Worm (Caenorhabditis elegans) whole organism, L3 larva: ENCODE measurements around the gene Y48E1B.3.

Experiments
- R02D3.7 ChIP-seq: fragments of 150-350 bp; optimal IDR thresholded peaks from 2 replicates; lab custom pipeline; 2014; ENCODE audit warnings: missing biosample characterization, missing genetic modification characterization
- ZK546.5 ChIP-seq: sonication (generic microtip); optimal IDR thresholded peaks from 2 replicates; lab custom pipeline; 2017; ENCODE audit warnings: missing biosample characterization, missing genetic modification characterization
- aly-2 ChIP-seq: fragments of 150-350 bp; optimal IDR thresholded peaks from 2 replicates; lab custom pipeline; 2014; ENCODE audit warnings: missing biosample characterization, missing genetic modification characterization
- ama-1 ChIP-seq: fragments of 150-350 bp; optimal IDR thresholded peaks from 2 replicates; lab custom pipeline; 2018
- ceh-16 ChIP-seq: sonication (generic microtip); optimal IDR thresholded peaks from 2 replicates; lab custom pipeline; 2017; ENCODE audit warnings: missing biosample characterization, missing genetic modification characterization
- ceh-28 ChIP-seq: fragments of 150-350 bp; optimal IDR thresholded peaks from 2 replicates; lab custom pipeline; 2014; ENCODE audit warnings: missing biosample characterization, missing genetic modification reagents, missing genetic modification characterization
- ceh-82 ChIP-seq: fragments of 150-350 bp; optimal IDR thresholded peaks from 2 replicates; lab custom pipeline; 2014; ENCODE audit warnings: missing biosample characterization, missing genetic modification characterization
- ceh-9 ChIP-seq: sonication (generic microtip); optimal IDR thresholded peaks from 2 replicates; lab custom pipeline; 2018; ENCODE audit warnings: missing biosample characterization, missing genetic modification characterization
- egl-27 ChIP-seq: sonication (generic microtip); optimal IDR thresholded peaks from 4 replicates; lab custom pipeline; 2017; ENCODE audit warnings: missing biosample characterization, missing genetic modification reagents, missing genetic modification characterization
- elt-1 ChIP-seq: fragments of 150-350 bp; optimal IDR thresholded peaks from 2 replicates; lab custom pipeline; 2014; ENCODE audit warnings: missing biosample characterization, missing genetic modification characterization
- elt-2 ChIP-seq: sonication (generic microtip); optimal IDR thresholded peaks from 2 replicates; lab custom pipeline; 2016; ENCODE audit warnings: missing genetic modification reagents, mild to moderate bottlenecking, missing genetic modification characterization, missing compliant biosample characterization
- elt-3 ChIP-seq, 3 experiments: fragments of 150-350 bp in 1 of 3; sonication (generic microtip) in 2 of 3; optimal IDR thresholded peaks; 2 replicates in 2 of 3; 4 replicates in 1 of 3; lab custom pipeline; 2014 to 2017; ENCODE audit warnings: missing biosample characterization in 3 of 3, missing genetic modification characterization in 3 of 3
- eor-1 ChIP-seq, 2 experiments: fragments of 150-350 bp; optimal IDR thresholded peaks; 2 replicates each; lab custom pipeline; 2014 to 2018; ENCODE audit warnings: missing biosample characterization in 2 of 2, missing genetic modification characterization in 2 of 2
- fkh-10 ChIP-seq: sonication (generic microtip); optimal IDR thresholded peaks from 2 replicates; lab custom pipeline; 2017; ENCODE audit warnings: missing biosample characterization, missing genetic modification reagents, missing genetic modification characterization
- fkh-2 ChIP-seq: fragments of 150-350 bp; optimal IDR thresholded peaks from 2 replicates; lab custom pipeline; 2014; ENCODE audit warnings: missing biosample characterization, missing genetic modification reagents, missing genetic modification characterization
- fos-1 ChIP-seq: fragments of 150-350 bp; optimal IDR thresholded peaks from 2 replicates; lab custom pipeline; 2014; ENCODE audit warnings: missing biosample characterization, missing genetic modification characterization
- hmg-11 ChIP-seq: sonication (generic microtip); optimal IDR thresholded peaks from 2 replicates; lab custom pipeline; 2016; ENCODE audit warnings: missing genetic modification characterization, missing compliant biosample characterization
- jun-1 ChIP-seq: fragments of 150-350 bp; optimal IDR thresholded peaks from 2 replicates; lab custom pipeline; 2014; ENCODE audit warnings: missing biosample characterization, missing genetic modification reagents, missing genetic modification characterization
- lin-15B ChIP-seq: fragments of 150-350 bp; optimal IDR thresholded peaks from 2 replicates; lab custom pipeline; 2014; ENCODE audit warnings: missing biosample characterization, missing genetic modification characterization
- lin-39 ChIP-seq: fragments of 150-350 bp; optimal IDR thresholded peaks from 2 replicates; lab custom pipeline; 2018; ENCODE audit warnings: missing biosample characterization, missing genetic modification reagents, missing genetic modification characterization
- lsy-12 ChIP-seq: sonication (generic microtip); optimal IDR thresholded peaks from 2 replicates; lab custom pipeline; 2016; ENCODE audit warnings: mild to moderate bottlenecking, missing genetic modification characterization, missing compliant biosample characterization
- mdl-1 ChIP-seq: fragments of 150-350 bp; optimal IDR thresholded peaks from 2 replicates; lab custom pipeline; 2014; ENCODE audit warnings: missing biosample characterization, missing genetic modification characterization
- mml-1 ChIP-seq: fragments of 150-350 bp; sonication (generic microtip); optimal IDR thresholded peaks from 3 replicates; lab custom pipeline; 2014; ENCODE audit warnings: missing biosample characterization, missing genetic modification characterization
- nfya-1 ChIP-seq: sonication (generic microtip); optimal IDR thresholded peaks from 2 replicates; lab custom pipeline; 2017; ENCODE audit warnings: missing genetic modification characterization, mild to moderate bottlenecking, missing compliant biosample characterization, antibody characterized with exemption, moderate library complexity; ENCODE audit not compliant: insufficient read depth
- nhr-11 ChIP-seq: fragments of 150-350 bp; optimal IDR thresholded peaks from 2 replicates; lab custom pipeline; 2014; ENCODE audit warnings: missing biosample characterization, missing genetic modification characterization
- nhr-12 ChIP-seq: fragments of 150-350 bp; optimal IDR thresholded peaks from 2 replicates; lab custom pipeline; 2014; ENCODE audit warnings: missing biosample characterization, missing genetic modification characterization
- nhr-23 ChIP-seq: fragments of 150-350 bp; optimal IDR thresholded peaks from 2 replicates; lab custom pipeline; 2014; ENCODE audit warnings: missing biosample characterization, missing genetic modification reagents, missing genetic modification characterization
- nhr-237 ChIP-seq: fragments of 150-350 bp; optimal IDR thresholded peaks from 2 replicates; lab custom pipeline; 2014; ENCODE audit warnings: missing biosample characterization, missing genetic modification characterization
- nhr-25 ChIP-seq: sonication (generic microtip); optimal IDR thresholded peaks from 2 replicates; lab custom pipeline; 2017; ENCODE audit warnings: missing biosample characterization, missing genetic modification characterization
- nhr-28 ChIP-seq: fragments of 150-350 bp; optimal IDR thresholded peaks from 2 replicates; lab custom pipeline; 2014; ENCODE audit warnings: missing biosample characterization, missing genetic modification characterization
- nhr-43 ChIP-seq: sonication (generic microtip); optimal IDR thresholded peaks from 2 replicates; lab custom pipeline; 2016; ENCODE audit warnings: mild to moderate bottlenecking, missing genetic modification characterization, missing compliant biosample characterization; ENCODE audit not compliant: poor library complexity, severe bottlenecking
- nhr-67 ChIP-seq: fragments of 150-350 bp; optimal IDR thresholded peaks from 2 replicates; lab custom pipeline; 2014; ENCODE audit warnings: missing biosample characterization, missing genetic modification characterization
- nhr-76 ChIP-seq: fragments of 150-350 bp; sonication (generic microtip); optimal IDR thresholded peaks from 5 replicates; lab custom pipeline; 2014; ENCODE audit warnings: missing biosample characterization, missing genetic modification characterization
- nhr-77 ChIP-seq: fragments of 150-350 bp; optimal IDR thresholded peaks from 2 replicates; lab custom pipeline; 2014; ENCODE audit warnings: missing biosample characterization, missing genetic modification characterization
- pqm-1 ChIP-seq: fragments of 150-350 bp; optimal IDR thresholded peaks from 2 replicates; lab custom pipeline; 2017; ENCODE audit warnings: missing biosample characterization, missing genetic modification characterization, inconsistent platforms
- sea-2 ChIP-seq: fragments of 150-350 bp; sonication (generic microtip); optimal IDR thresholded peaks from 4 replicates; lab custom pipeline; 2014; ENCODE audit warnings: missing biosample characterization, missing genetic modification reagents, missing genetic modification characterization
- skn-1 ChIP-seq: fragments of 150-350 bp; optimal IDR thresholded peaks from 2 replicates; lab custom pipeline; 2014; ENCODE audit warnings: missing biosample characterization, missing genetic modification characterization
- unc-39 ChIP-seq: sonication (generic microtip); optimal IDR thresholded peaks from 4 replicates; lab custom pipeline; 2017; ENCODE audit warnings: missing biosample characterization, missing genetic modification characterization
- unc-62 ChIP-seq: fragments of 150-350 bp; sonication (generic microtip); optimal IDR thresholded peaks from 4 replicates; lab custom pipeline; 2014; ENCODE audit warnings: missing biosample characterization, missing genetic modification reagents, missing genetic modification characterization
- ztf-11 ChIP-seq: fragments of 150-350 bp; optimal IDR thresholded peaks from 2 replicates; lab custom pipeline; 2014; ENCODE audit warnings: missing biosample characterization, missing genetic modification characterization
- ztf-4 ChIP-seq: fragments of 150-350 bp; optimal IDR thresholded peaks from 2 replicates; lab custom pipeline; 2014; ENCODE audit warnings: missing biosample characterization, missing genetic modification characterization

Gene Y48E1B.3

ce11 chrII:13593659-13594221 lies 26.0 kb upstream of the Y48E1B.3 start, which contains the start of gene clec-146:
TSS of gene clec-146 (minus strand) at chrII:13593774.
- no peak for TF ChIP-seq pqm-1 (tag; lab: Kevin White, UChicago)
- TF ChIP-seq nhr-23 (tag; lab: Kevin White, UChicago) = no peak

- no peak for TF ChIP-seq pqm-1 (tag; lab: Kevin White, UChicago)
- TF ChIP-seq nhr-23 (tag; lab: Kevin White, UChicago) = no peak
- TF ChIP-seq unc-62 (GFP tag; lab: Kevin White, UChicago) = no peak
- TF ChIP-seq nhr-76 (tag; lab: Kevin White, UChicago) = no peak
- TF ChIP-seq ceh-9 (tag; lab: Kevin White, UChicago) = no peak
- TF ChIP-seq elt-3 (tag; optimal IDR thresholded peaks at IDR 0.05; lab: Kevin White, UChicago) = no peak
- no peak for TF ChIP-seq nhr-237
- no peak for TF ChIP-seq sea-2 (GFP tag; lab: Kevin White, UChicago)
- no peak for TF ChIP-seq nfya-1 (tag; lab: Kevin White, UChicago)
- no peak for TF ChIP-seq skn-1 (tag; lab: Kevin White, UChicago)
- TF ChIP-seq nhr-67 = no peak
- TF ChIP-seq nhr-25 (tag; lab: Kevin White, UChicago) = no peak
- no peak for TF ChIP-seq aly-2 (tag; lab: Kevin White, UChicago)
- TF ChIP-seq ceh-82 = no peak
- no peak for TF ChIP-seq R02D3.7
Observed at ce11 chrII:13590461-13590860, 22.7 kb upstream of the Y48E1B.3 start, which contains the start of gene clec-145. TSS of gene clec-145 (minus strand) at chrII:13590561.

- no peak for TF ChIP-seq nhr-25 (tag; lab: Kevin White, UChicago)
- no peak for TF ChIP-seq hmg-11 (tag; lab: Kevin White, UChicago)
- no peak for TF ChIP-seq nhr-12 (tag; lab: Kevin White, UChicago)
- no peak for TF ChIP-seq ceh-9 (tag; lab: Kevin White, UChicago)
- no peak for TF ChIP-seq R02D3.7
- no peak for TF ChIP-seq mml-1 (tag; lab: Kevin White, UChicago)
- TF ChIP-seq nhr-67 = no peak
- TF ChIP-seq nhr-43 (tag; lab: Kevin White, UChicago) = no peak
- TF ChIP-seq jun-1 = no peak
- TF ChIP-seq nhr-28 (tag; lab: Kevin White, UChicago) = no peak
- no peak for TF ChIP-seq fkh-10
- no peak for TF ChIP-seq skn-1 (tag; lab: Kevin White, UChicago)
- no peak for TF ChIP-seq lin-39 (tag; lab: Kevin White, UChicago)
- no peak for TF ChIP-seq unc-39
- no peak for TF ChIP-seq fos-1 (tag; lab: Kevin White, UChicago)
- no peak for TF ChIP-seq mdl-1 (tag; lab: Kevin White, UChicago)
- no peak for TF ChIP-seq elt-2 (tag; lab: Kevin White, UChicago)
- TF ChIP-seq elt-1 (tag; lab: Kevin White, UChicago) = no peak
Observed at ce11 chrII:13585655-13586170, 17.9 kb upstream of the Y48E1B.3 start, which contains the start of gene Y48E1B.8. TSS of gene Y48E1B.8 (plus strand) at chrII:13585705.

ce11 chrII:13575018-13575948 lies 7.5 kb upstream of the Y48E1B.3 start, which contains the start of the genes mrpl-37 and lin-38:
TSS of gene mrpl-37 (minus strand) at chrII:13575068.
TSS of gene lin-38 (plus strand) at chrII:13575925.
- TF ChIP-seq ceh-16 (tag; lab: Kevin White, UChicago) (no peak), nhr-43 (tag; lab: Kevin White, UChicago) (no peak), nhr-237 (no peak), skn-1 (tag; lab: Kevin White, UChicago) (no peak), ama-1 (lab: Kevin White, UChicago) (no peak), lsy-12 (tag; lab: Kevin White, UChicago) (no peak), eor-1 (tag; optimal IDR thresholded peaks at IDR 0.05; lab: Kevin White, UChicago) (no peak), hmg-11 (tag; lab: Kevin White, UChicago) (peak; percentile 72), fos-1 (tag; lab: Kevin White, UChicago) (no peak), elt-1 (tag; lab: Kevin White, UChicago) (peak; percentile 51), nhr-77 (tag; lab: Kevin White, UChicago) (no peak), nhr-11 (tag; lab: Kevin White, UChicago) (no peak), ZK546.5 (tag; lab: Kevin White, UChicago) (no peak), mdl-1 (tag; lab: Kevin White, UChicago) (no peak), ztf-4 (tag; lab: Kevin White, UChicago) (no peak), fkh-10 (no peak), nfya-1 (tag; lab: Kevin White, UChicago) (peak; percentile 83), fkh-2 (tag; lab: Kevin White, UChicago) (no peak), nhr-23 (tag; lab: Kevin White, UChicago) (peak; percentile 67), jun-1 (no peak), unc-62 (GFP tag; lab: Kevin White, UChicago) (no peak), nhr-25 (tag; lab: Kevin White, UChicago) (peak; percentile 61), aly-2 (tag; lab: Kevin White, UChicago) (no peak), ceh-82 (no peak), ztf-11 (tag; lab: Kevin White, UChicago) (no peak), unc-39 (no peak), lin-15B (tag; lab: Kevin White, UChicago) (peak; percentile 97), nhr-67 (no peak), ceh-28 (tag; lab: Kevin White, UChicago) (no peak), elt-3 (tag; optimal IDR thresholded peaks at IDR 0.05; lab: Kevin White, UChicago) (no peak), egl-27 (no peak)
